Worm (Caenorhabditis elegans) whole organism, L2 larva: ENCODE results near the gene C13A2.10.

Experiments used
- R02D3.7 ChIP-seq: fragments of 150-350 bp; optimal IDR thresholded peaks from 2 replicates; lab custom pipeline; 2014; ENCODE audit warnings: missing biosample characterization, missing genetic modification characterization
- ama-1 ChIP-seq: fragments of 150-350 bp; optimal IDR thresholded peaks from 2 replicates; lab custom pipeline; 2018; ENCODE audit warnings: inconsistent platforms
- blmp-1 ChIP-seq: sonication (generic microtip); optimal IDR thresholded peaks from 2 replicates; lab custom pipeline; 2017; ENCODE audit warnings: missing genetic modification characterization, mild to moderate bottlenecking, missing compliant biosample characterization, antibody characterized with exemption, moderate library complexity; ENCODE audit not compliant: insufficient read depth
- fos-1 ChIP-seq: fragments of 150-350 bp; optimal IDR thresholded peaks from 2 replicates; lab custom pipeline; 2014; ENCODE audit warnings: missing biosample characterization, missing genetic modification characterization
- unc-55 ChIP-seq: fragments of 150-350 bp; sonication (generic microtip); optimal IDR thresholded peaks from 3 replicates; lab custom pipeline; 2014; ENCODE audit warnings: missing biosample characterization, missing genetic modification reagents, missing genetic modification characterization

- TF ChIP-seq R02D3.7 (tag; lab: Kevin White, UChicago) (no peak), fos-1 (no peak), blmp-1 (tag; lab: Kevin White, UChicago) (no peak), ama-1 (lab: Kevin White, UChicago) (no peak), unc-55 (GFP tag; lab: Kevin White, UChicago) (no peak)
These were observed 10.8 kb downstream of the C13A2.10 start, which contains the start of gene C13A2.9 for ce11 chrV:7264042-7264441.
